Fruit fly (Drosophila melanogaster) whole organism, adult: Measurements from ENCODE around the gene Rab9.

Source experiments
- CG11617 ChIP-seq: fragments of 200-800 bp; sonication (Bioruptor generic); optimal IDR thresholded peaks from 2 replicates; lab custom pipeline; 2017; ENCODE audit warnings: mild to moderate bottlenecking, missing biosample characterization, missing genetic modification reagents, missing genetic modification characterization
- CG12768 ChIP-seq: fragments of 200-800 bp; sonication (Bioruptor generic); optimal IDR thresholded peaks from 2 replicates; lab custom pipeline; 2017; ENCODE audit warnings: missing biosample characterization, missing genetic modification characterization, mild to moderate bottlenecking, moderate library complexity, missing genetic modification reagents
- CG14711 ChIP-seq: fragments of 200-800 bp; sonication (Bioruptor generic); optimal IDR thresholded peaks from 2 replicates; lab custom pipeline; 2018; ENCODE audit warnings: missing biosample characterization, mild to moderate bottlenecking, missing genetic modification characterization, moderate library complexity
- CG1620 ChIP-seq: fragments of 200-800 bp; sonication (Bioruptor generic); optimal IDR thresholded peaks from 2 replicates; lab custom pipeline; 2016; ENCODE audit warnings: missing biosample characterization, missing genetic modification characterization
- CG33017 ChIP-seq: fragments of 200-800 bp; sonication (Bioruptor generic); optimal IDR thresholded peaks from 2 replicates; lab custom pipeline; 2018; ENCODE audit warnings: missing biosample characterization, mild to moderate bottlenecking, missing genetic modification characterization, moderate library complexity
- CG5204 ChIP-seq: fragments of 200-800 bp; sonication (Bioruptor generic); optimal IDR thresholded peaks from 2 replicates; lab custom pipeline; 2016; ENCODE audit warnings: missing biosample characterization, missing genetic modification characterization
- CG7045 ChIP-seq: fragments of 200-800 bp; sonication (Bioruptor generic); optimal IDR thresholded peaks from 2 replicates; lab custom pipeline; 2017; ENCODE audit warnings: missing biosample characterization, mild to moderate bottlenecking, missing genetic modification characterization
- CG7101 ChIP-seq: fragments of 200-800 bp; sonication (Bioruptor generic); optimal IDR thresholded peaks from 2 replicates; lab custom pipeline; 2018; ENCODE audit warnings: missing biosample characterization, mild to moderate bottlenecking, missing genetic modification characterization, moderate library complexity
- Clk ChIP-seq: fragments of 200-800 bp; sonication (Bioruptor generic); optimal IDR thresholded peaks from 2 replicates; lab custom pipeline; 2017; ENCODE audit warnings: missing biosample characterization, missing genetic modification characterization
- Crg-1 ChIP-seq: fragments of 200-800 bp; sonication (Bioruptor generic); optimal IDR thresholded peaks from 2 replicates; lab custom pipeline; 2016; ENCODE audit warnings: missing biosample characterization, missing genetic modification characterization
- Hr96 ChIP-seq: fragments of 200-800 bp; sonication (Bioruptor generic); optimal IDR thresholded peaks from 2 replicates; lab custom pipeline; 2016; ENCODE audit warnings: missing biosample characterization, missing genetic modification characterization
- Mnt ChIP-seq: fragments of 200-800 bp; sonication (Bioruptor generic); optimal IDR thresholded peaks from 2 replicates; lab custom pipeline; 2016; ENCODE audit warnings: missing biosample characterization, mild to moderate bottlenecking, missing genetic modification characterization
- bab1 ChIP-seq: fragments of 200-800 bp; sonication (Bioruptor generic); optimal IDR thresholded peaks from 3 replicates; lab custom pipeline; 2019; ENCODE audit warnings: missing biosample characterization, mild to moderate bottlenecking, missing genetic modification characterization, moderate library complexity
- cic ChIP-seq: fragments of 200-800 bp; sonication (Bioruptor generic); optimal IDR thresholded peaks from 2 replicates; lab custom pipeline; 2017; ENCODE audit warnings: missing biosample characterization, mild to moderate bottlenecking, missing genetic modification characterization, moderate library complexity
- cnc ChIP-seq, 2 experiments: fragments of >200 bp; optimal IDR thresholded peaks; 2 replicates each; lab custom pipeline; 2017
- kay ChIP-seq: fragments of 200-800 bp; sonication (Bioruptor generic); peaks from one replicate; lab custom pipeline; 2016; ENCODE audit warnings: missing biosample characterization, missing genetic modification characterization, borderline replicate concordance
- ovo ChIP-seq: fragments of 200-800 bp; sonication (Bioruptor generic); optimal IDR thresholded peaks from 2 replicates; lab custom pipeline; 2016; ENCODE audit warnings: missing biosample characterization, missing genetic modification characterization
- pad ChIP-seq: fragments of 200-800 bp; sonication (Bioruptor generic); optimal IDR thresholded peaks from 3 replicates; lab custom pipeline; 2017; ENCODE audit warnings: missing biosample characterization, missing genetic modification characterization, mild to moderate bottlenecking, moderate library complexity, missing genetic modification reagents
- tj ChIP-seq: fragments of 200-800 bp; sonication (Bioruptor generic); optimal IDR thresholded peaks from 3 replicates; lab custom pipeline; 2017; ENCODE audit warnings: missing biosample characterization, mild to moderate bottlenecking, missing genetic modification characterization, moderate library complexity
- toe ChIP-seq: fragments of 200-800 bp; sonication (Bioruptor generic); optimal IDR thresholded peaks from 2 replicates; lab custom pipeline; 2016; ENCODE audit warnings: missing biosample characterization, missing genetic modification characterization

Rab9 gene

dm6 chr2L:19441791-19442190, 9.4 kb downstream of the Rab9 start, which contains the start of gene RanGAP:
Gene RanGAP (plus strand): TSS chr2L:19441959.
- no peak for TF ChIP-seq CG7101 (tag; lab: Kevin White, UChicago)
- TF ChIP-seq CG7045 (GFP tag; lab: Kevin White, UChicago) = peak; percentile 10
- TF ChIP-seq kay (GFP tag; lab: Kevin White, UChicago) = peak; percentile 49

DNA sequence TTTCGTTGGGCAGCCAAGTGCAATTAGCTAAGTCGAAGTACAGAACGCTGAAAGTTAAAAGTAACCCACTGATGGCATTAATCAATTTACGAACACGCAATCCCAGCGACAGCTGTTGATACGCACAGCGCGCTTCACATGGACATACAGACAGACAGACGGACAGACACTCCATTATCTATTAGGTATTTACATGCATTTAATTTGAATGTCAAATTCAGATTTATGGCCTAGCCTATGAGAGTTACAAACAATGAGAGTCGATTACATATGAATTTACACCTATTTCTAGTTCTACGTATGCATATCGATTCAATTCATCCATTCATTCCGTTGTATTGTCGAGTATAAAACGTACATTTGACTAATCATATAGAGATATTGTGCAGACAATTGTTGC, 10.3 kb downstream of the Rab9 start, which contains the start of gene CG10237:
TSS of gene CG10237 (minus strand) at position 101 of the 400 bp plus-strand sequence.
- TF ChIP-seq cic (GFP tag; lab: Kevin White, UChicago) = no peak
- TF ChIP-seq tj (GFP tag; lab: Kevin White, UChicago) = no peak
- peak; percentile 60 for TF ChIP-seq CG12768 (GFP tag; lab: Kevin White, UChicago)
- TF ChIP-seq Hr96 (GFP tag; lab: Kevin White, UChicago) = no peak
- no peak for TF ChIP-seq CG7101 (tag; lab: Kevin White, UChicago)

dm6 chr2L:19444734-19445140, 12.4 kb downstream of the Rab9 start, which contains the start of gene Hs2st:
Gene Hs2st (minus strand): TSS chr2L:19444750.
- peak; percentile 88 for TF ChIP-seq pad
- TF ChIP-seq Hr96 (GFP tag; lab: Kevin White, UChicago) = peak; percentile 96
- peak; percentile 92 for TF ChIP-seq ovo (GFP tag; lab: Kevin White, UChicago)
- peak; percentile 85 for TF ChIP-seq CG33017
- no peak for TF ChIP-seq kay (GFP tag; lab: Kevin White, UChicago)
- peak; percentile 90 for TF ChIP-seq CG7045 (GFP tag; lab: Kevin White, UChicago)
- TF ChIP-seq Mnt (GFP tag; lab: Kevin White, UChicago) = peak; percentile 91
- peak; percentile 95 for TF ChIP-seq CG12768 (GFP tag; lab: Kevin White, UChicago)
- TF ChIP-seq Crg-1 = peak; percentile 98
- peak; percentile 96 for TF ChIP-seq CG14711 (tag; lab: Kevin White, UChicago)
- peak; percentile 98 for TF ChIP-seq CG1620 (GFP tag; lab: Kevin White, UChicago)
- TF ChIP-seq cic (GFP tag; lab: Kevin White, UChicago) = peak; percentile 79
- peak; percentile 91 for TF ChIP-seq bab1 (GFP tag; lab: Kevin White, UChicago)
- TF ChIP-seq tj (GFP tag; lab: Kevin White, UChicago) = peak; percentile 94
- TF ChIP-seq toe (GFP tag; lab: Kevin White, UChicago) = peak; percentile 98
- TF ChIP-seq CG11617 (GFP tag; lab: Kevin White, UChicago) = peak; percentile 95
- TF ChIP-seq CG5204 (GFP tag; lab: Kevin White, UChicago) = peak; percentile 96
- TF ChIP-seq cnc (optimal IDR thresholded peaks at IDR 0.05; lab: Kevin White, UChicago) = no peak
- peak; percentile 92 for TF ChIP-seq CG7101 (tag; lab: Kevin White, UChicago)
- peak; percentile 96 for TF ChIP-seq Clk

DNA sequence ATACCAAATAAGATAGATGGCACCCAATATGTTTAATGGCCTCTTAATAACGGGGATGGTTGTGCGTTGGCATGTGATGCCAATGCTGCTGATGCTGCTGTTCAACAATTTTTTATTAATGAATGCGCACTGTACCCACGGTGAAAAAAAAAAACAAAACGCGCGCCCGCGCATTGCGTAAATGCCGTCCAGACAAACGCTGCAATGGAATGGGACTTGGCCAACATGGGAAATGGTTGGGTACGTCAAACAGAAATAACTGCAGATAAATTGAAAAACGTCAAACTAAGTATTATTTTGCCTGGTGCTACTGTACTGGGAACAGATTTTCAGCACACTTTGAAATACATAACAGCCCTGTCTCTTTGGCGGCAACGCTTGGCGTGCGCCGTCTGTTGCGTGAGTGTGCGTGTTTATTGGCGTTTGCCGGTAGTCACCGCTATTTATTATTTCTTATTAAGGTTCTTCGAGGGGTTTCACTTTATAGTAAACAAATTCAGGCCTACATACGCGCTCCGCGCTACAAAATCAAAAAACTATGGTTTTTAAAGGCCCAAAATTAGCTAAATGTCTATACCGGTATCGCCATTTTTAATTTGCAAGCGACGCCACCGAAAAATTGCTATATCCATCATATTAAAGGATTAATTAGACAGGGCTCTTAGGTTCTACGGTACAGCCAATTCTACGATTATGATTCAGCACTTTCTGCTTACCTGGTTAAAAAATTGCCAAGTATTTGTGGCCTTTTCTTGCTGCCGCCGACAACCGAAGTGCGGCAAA, 20.4 kb downstream of the Rab9 start:
- TF ChIP-seq CG14711 (tag; lab: Kevin White, UChicago) (peak; percentile 20), tj (GFP tag; lab: Kevin White, UChicago) (peak; percentile 52), cic (GFP tag; lab: Kevin White, UChicago) (peak; percentile 16), Mnt (GFP tag; lab: Kevin White, UChicago) (peak; percentile 67), Hr96 (GFP tag; lab: Kevin White, UChicago) (no peak), kay (GFP tag; lab: Kevin White, UChicago) (no peak)

DNA sequence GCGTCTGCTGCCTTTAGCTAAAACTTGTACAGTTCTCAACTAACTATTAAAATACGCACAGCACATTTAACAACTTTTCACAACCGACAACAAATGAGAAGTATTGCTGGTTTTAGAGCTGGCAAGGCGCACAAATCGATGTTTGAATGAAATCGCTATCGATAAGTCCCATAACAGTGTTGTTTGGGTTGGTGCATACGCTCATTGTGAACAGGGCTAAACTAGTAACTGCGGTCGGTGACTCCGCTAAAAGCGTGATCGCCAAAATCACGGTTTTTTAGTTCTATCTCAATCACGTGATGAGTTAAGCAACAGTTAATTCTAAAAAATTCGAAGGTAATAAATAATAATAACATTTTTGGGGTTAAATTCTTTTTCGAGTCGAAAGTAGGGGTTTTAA, 21.0 kb downstream of the Rab9 start, which contains the start of gene Top2:
TSS of gene Top2 (minus strand) at position 110 of the 400 bp plus-strand sequence.
- TF ChIP-seq CG7045 (GFP tag; lab: Kevin White, UChicago) (no peak), bab1 (GFP tag; lab: Kevin White, UChicago) (peak; percentile 57), Mnt (GFP tag; lab: Kevin White, UChicago) (peak; percentile 59), tj (GFP tag; lab: Kevin White, UChicago) (no peak), CG5204 (GFP tag; lab: Kevin White, UChicago) (peak; percentile 26), CG14711 (tag; lab: Kevin White, UChicago) (peak; percentile 11), toe (GFP tag; lab: Kevin White, UChicago) (peak; percentile 8), CG11617 (GFP tag; lab: Kevin White, UChicago) (no peak), CG7101 (tag; lab: Kevin White, UChicago) (peak; percentile 33), CG1620 (GFP tag; lab: Kevin White, UChicago) (peak; percentile 30), pad (peak; percentile 21)

- TF ChIP-seq ovo (GFP tag; lab: Kevin White, UChicago) = no peak
- TF ChIP-seq CG11617 (GFP tag; lab: Kevin White, UChicago) = no peak
- peak; percentile 7 for TF ChIP-seq CG12768 (GFP tag; lab: Kevin White, UChicago)
- TF ChIP-seq kay (GFP tag; lab: Kevin White, UChicago) = peak; percentile 52
- TF ChIP-seq tj (GFP tag; lab: Kevin White, UChicago) = peak; percentile 72
- TF ChIP-seq Clk = no peak
- no peak for TF ChIP-seq Hr96 (GFP tag; lab: Kevin White, UChicago)
- TF ChIP-seq CG14711 (tag; lab: Kevin White, UChicago) = no peak
- no peak for TF ChIP-seq Crg-1
- no peak for TF ChIP-seq CG1620 (GFP tag; lab: Kevin White, UChicago)
Observed at dm6 chr2L:19454070-19454751, 21.8 kb downstream of the Rab9 start, which contains the start of gene CG10026. Gene CG10026 (plus strand): TSS chr2L:19454256.
